Fruit fly (Drosophila melanogaster) whole organism, wandering third instar larva: ENCODE data around the gene Ir94e.

Source experiments
- Hr83 ChIP-seq: fragments of 200-300 bp; sonication (Bioruptor generic); optimal IDR thresholded peaks from 2 replicates; lab custom pipeline; 2016; ENCODE audit warnings: missing biosample characterization, mild to moderate bottlenecking, missing genetic modification characterization, moderate library complexity; ENCODE audit not compliant: poor library complexity, severe bottlenecking
- tai ChIP-seq: sonication (Bioruptor generic); optimal IDR thresholded peaks from 2 replicates; lab custom pipeline; 2016; ENCODE audit warnings: missing biosample characterization, missing genetic modification characterization

- TF ChIP-seq Hr83 (GFP tag; lab: Kevin White, UChicago) (no peak), tai (GFP tag; lab: Kevin White, UChicago) (no peak)
Measured at dm6 chr3R:23417650-23418049, 12.3 kb downstream of the Ir94e start.
